Fruit fly (Drosophila melanogaster) whole organism, pupa: Measurements from ENCODE around the gene spir.

ENCODE experiments used
- CG15710 ChIP-seq: fragments of 200-800 bp; sonication (Bioruptor generic); optimal IDR thresholded peaks from 2 replicates; lab custom pipeline; 2018; ENCODE audit warnings: missing biosample characterization, mild to moderate bottlenecking, missing genetic modification characterization, moderate library complexity
- Snoo ChIP-seq: fragments of 200-800 bp; sonication (Bioruptor generic); optimal IDR thresholded peaks from 3 replicates; lab custom pipeline; 2017; ENCODE audit warnings: missing biosample characterization, mild to moderate bottlenecking, missing genetic modification characterization, inconsistent platforms

- TF ChIP-seq Snoo (tag; lab: Kevin White, UChicago) (peak; percentile 25), CG15710 (tag; lab: Kevin White, UChicago) (no peak)
Measured at dm6 chr2L:20296946-20297345, 14.1 kb upstream of the spir start.
